Fruit fly (Drosophila melanogaster): ENCODE measurements around the gene CG42538.

DNA sequence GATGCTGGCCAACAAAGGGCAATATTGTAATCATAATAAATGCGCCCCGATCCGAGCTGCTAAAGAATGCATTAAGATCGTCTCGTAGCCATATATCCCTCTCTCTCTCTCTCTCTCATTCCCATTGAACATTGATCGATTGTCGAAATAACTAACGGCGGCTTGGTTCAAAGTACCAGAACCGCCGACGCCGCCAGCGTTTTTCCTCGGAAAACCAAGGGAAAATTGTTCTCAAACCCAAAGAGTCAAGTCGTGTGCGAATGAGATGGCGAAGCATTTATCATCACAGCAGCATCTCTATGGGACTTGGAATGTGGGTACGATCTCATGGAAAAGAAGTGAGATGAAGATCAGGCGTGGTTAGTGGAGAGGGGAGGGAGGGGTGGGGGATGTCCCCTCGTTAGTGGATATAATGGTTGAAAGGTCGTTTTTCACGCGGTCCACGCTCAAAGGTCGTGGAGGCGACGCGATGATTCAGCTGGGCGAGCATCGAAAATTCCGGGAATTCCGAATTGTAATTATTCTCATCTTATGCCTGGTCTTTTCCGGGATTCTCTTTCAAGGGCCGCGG, 9.5 kb downstream of the CG42538 start:
- no peak for TF ChIP-seq Dll (optimal IDR thresholded peaks at IDR 0.05)
- no peak for TF ChIP-seq EcR (GFP tag; optimal IDR thresholded peaks at IDR 0.05)
- TF ChIP-seq psq (optimal IDR thresholded peaks at IDR 0.05), result no peak
